Fruit fly (Drosophila melanogaster) whole organism, prepupa: Measurements from ENCODE around the gene hth.

Experiments
- Blimp-1 ChIP-seq: fragments of 200-800 bp; sonication (Bioruptor generic); optimal IDR thresholded peaks from 3 replicates; lab custom pipeline; 2017; ENCODE audit warnings: missing biosample characterization, missing genetic modification characterization, mild to moderate bottlenecking, moderate library complexity, missing genetic modification reagents
- CG10669 ChIP-seq: fragments of 200-800 bp; sonication (Bioruptor generic); optimal IDR thresholded peaks from 3 replicates; lab custom pipeline; 2018; ENCODE audit warnings: missing biosample characterization, mild to moderate bottlenecking, missing genetic modification characterization, moderate library complexity
- CG11294 ChIP-seq: fragments of 200-800 bp; sonication (Bioruptor generic); IDR thresholded peaks from 2 replicates; pipeline ENCODE4 v1.3.6; 2022; ENCODE audit warnings: missing biosample characterization, missing genetic modification characterization
- CG11762 ChIP-seq: fragments of 200-800 bp; sonication (Bioruptor generic); optimal IDR thresholded peaks from 3 replicates; lab custom pipeline; 2016; ENCODE audit warnings: missing biosample characterization, missing genetic modification characterization; ENCODE audit not compliant: insufficient read depth
- CG1621 ChIP-seq: fragments of 200-800 bp; sonication (Bioruptor generic); optimal IDR thresholded peaks from 3 replicates; lab custom pipeline; 2018; ENCODE audit warnings: missing biosample characterization, mild to moderate bottlenecking, missing genetic modification characterization
- CG16779 ChIP-seq: fragments of 200-800 bp; sonication (Bioruptor generic); optimal IDR thresholded peaks from 3 replicates; lab custom pipeline; 2017; ENCODE audit warnings: missing biosample characterization, mild to moderate bottlenecking, missing genetic modification characterization
- CG3032 ChIP-seq: fragments of 200-800 bp; optimal IDR thresholded peaks from 2 replicates; lab custom pipeline; 2019; ENCODE audit warnings: missing biosample characterization, mild to moderate bottlenecking, missing genetic modification characterization, moderate library complexity
- CG31627 ChIP-seq: fragments of 200-800 bp; sonication (Bioruptor generic); optimal IDR thresholded peaks from 3 replicates; lab custom pipeline; 2016; ENCODE audit warnings: missing biosample characterization, missing genetic modification characterization
- CG32006 ChIP-seq: fragments of 200-800 bp; sonication (Bioruptor generic); optimal IDR thresholded peaks from 3 replicates; lab custom pipeline; 2017; ENCODE audit warnings: missing biosample characterization, mild to moderate bottlenecking, missing genetic modification characterization
- CG34406 ChIP-seq: fragments of 200-800 bp; sonication (Bioruptor generic); optimal IDR thresholded peaks from 3 replicates; lab custom pipeline; 2016; ENCODE audit warnings: missing biosample characterization, missing genetic modification characterization
- CG4318 ChIP-seq: fragments of 200-800 bp; sonication (Bioruptor generic); optimal IDR thresholded peaks from 3 replicates; lab custom pipeline; 2017; ENCODE audit warnings: missing biosample characterization, mild to moderate bottlenecking, missing genetic modification characterization
- CG6163 ChIP-seq: fragments of 200-800 bp; sonication (Bioruptor generic); IDR thresholded peaks from 3 replicates; pipeline ENCODE4 v1.3.6; 2022; ENCODE audit warnings: missing biosample characterization, missing genetic modification characterization
- CG6276 ChIP-seq: fragments of 200-800 bp; sonication (Bioruptor generic); optimal IDR thresholded peaks from 2 replicates; lab custom pipeline; 2017; ENCODE audit warnings: missing biosample characterization, mild to moderate bottlenecking, missing genetic modification characterization
- CG6808 ChIP-seq: fragments of 200-800 bp; sonication (Bioruptor generic); optimal IDR thresholded peaks from 3 replicates; lab custom pipeline; 2017; ENCODE audit warnings: missing biosample characterization, missing genetic modification characterization, mild to moderate bottlenecking, moderate library complexity, missing genetic modification reagents
- CG6854 ChIP-seq: fragments of 200-800 bp; sonication (Bioruptor generic); optimal IDR thresholded peaks from 2 replicates; lab custom pipeline; 2017; ENCODE audit warnings: missing biosample characterization, mild to moderate bottlenecking, missing genetic modification characterization
- CG7368 ChIP-seq: fragments of 200-800 bp; sonication (Bioruptor generic); optimal IDR thresholded peaks from 3 replicates; lab custom pipeline; 2016; ENCODE audit warnings: missing biosample characterization, missing genetic modification characterization
- CG8319 ChIP-seq: fragments of 200-800 bp; sonication (Bioruptor generic); optimal IDR thresholded peaks from 3 replicates; lab custom pipeline; 2016; ENCODE audit warnings: missing biosample characterization, missing genetic modification characterization
- CG8632 ChIP-seq: fragments of 200-800 bp; sonication (Bioruptor generic); optimal IDR thresholded peaks from 3 replicates; lab custom pipeline; 2016; ENCODE audit warnings: missing biosample characterization, missing genetic modification characterization
- CG9139 ChIP-seq: fragments of 200-800 bp; sonication (Bioruptor generic); optimal IDR thresholded peaks from 3 replicates; lab custom pipeline; 2017; ENCODE audit warnings: missing biosample characterization, mild to moderate bottlenecking, missing genetic modification characterization
- Eip75B ChIP-seq: fragments of 200-800 bp; sonication (Bioruptor generic); optimal IDR thresholded peaks from 3 replicates; lab custom pipeline; 2016; ENCODE audit warnings: missing biosample characterization, missing genetic modification characterization
- Eip78C ChIP-seq: fragments of 200-800 bp; sonication (Bioruptor generic); peaks from one replicate; lab custom pipeline; 2016; ENCODE audit warnings: missing biosample characterization, missing genetic modification characterization
- Ets21C ChIP-seq: fragments of 200-800 bp; sonication (Bioruptor generic); optimal IDR thresholded peaks from 3 replicates; lab custom pipeline; 2016; ENCODE audit warnings: missing biosample characterization, missing genetic modification characterization
- Ets96B ChIP-seq: fragments of 200-800 bp; optimal IDR thresholded peaks from 2 replicates; lab custom pipeline; 2019; ENCODE audit warnings: missing biosample characterization, mild to moderate bottlenecking, missing genetic modification characterization, moderate library complexity
- Gug ChIP-seq: fragments of 200-800 bp; sonication (Bioruptor generic); IDR thresholded peaks from 2 replicates; pipeline ENCODE4 v1.3.6; 2022; ENCODE audit warnings: missing biosample characterization, missing genetic modification characterization
- Hr39 ChIP-seq: fragments of 200-800 bp; sonication (Bioruptor generic); optimal IDR thresholded peaks from 2 replicates; lab custom pipeline; 2016; ENCODE audit warnings: missing biosample characterization, missing genetic modification characterization
- Hr4 ChIP-seq: fragments of 200-800 bp; sonication (Bioruptor generic); optimal IDR thresholded peaks from 3 replicates; lab custom pipeline; 2016; ENCODE audit warnings: missing biosample characterization, missing genetic modification characterization
- Lpt ChIP-seq: fragments of 200-800 bp; sonication (Bioruptor generic); optimal IDR thresholded peaks from 3 replicates; lab custom pipeline; 2016; ENCODE audit warnings: missing biosample characterization, missing genetic modification characterization
- Met ChIP-seq: fragments of 200-800 bp; sonication (Bioruptor generic); optimal IDR thresholded peaks from 3 replicates; lab custom pipeline; 2016; ENCODE audit warnings: missing biosample characterization, missing genetic modification characterization
- OdsH ChIP-seq: fragments of 200-800 bp; sonication (Bioruptor generic); optimal IDR thresholded peaks from 3 replicates; lab custom pipeline; 2016; ENCODE audit warnings: missing biosample characterization, missing genetic modification characterization
- Smox ChIP-seq: fragments of 200-800 bp; sonication (Bioruptor generic); optimal IDR thresholded peaks from 3 replicates; lab custom pipeline; 2016; ENCODE audit warnings: missing biosample characterization, missing genetic modification characterization
- Sox102F ChIP-seq: fragments of 200-800 bp; sonication (Bioruptor generic); optimal IDR thresholded peaks from 2 replicates; lab custom pipeline; 2016; ENCODE audit warnings: missing biosample characterization, mild to moderate bottlenecking, missing genetic modification characterization
- Sox14 ChIP-seq: fragments of 200-800 bp; sonication (Bioruptor generic); optimal IDR thresholded peaks from 3 replicates; lab custom pipeline; 2016; ENCODE audit warnings: missing biosample characterization, missing genetic modification characterization
- Sox15 ChIP-seq: fragments of 200-800 bp; sonication (Bioruptor generic); optimal IDR thresholded peaks from 3 replicates; lab custom pipeline; 2016; ENCODE audit warnings: missing biosample characterization, missing genetic modification characterization
- acj6 ChIP-seq: fragments of 200-800 bp; sonication (Bioruptor generic); optimal IDR thresholded peaks from 3 replicates; lab custom pipeline; 2016; ENCODE audit warnings: missing biosample characterization, missing genetic modification characterization
- cyc ChIP-seq: fragments of 200-800 bp; sonication (Bioruptor generic); optimal IDR thresholded peaks from 3 replicates; lab custom pipeline; 2016; ENCODE audit warnings: missing biosample characterization, missing genetic modification characterization
- esn ChIP-seq: fragments of 200-800 bp; sonication (Bioruptor generic); optimal IDR thresholded peaks from 2 replicates; lab custom pipeline; 2016; ENCODE audit warnings: missing biosample characterization, mild to moderate bottlenecking, missing genetic modification characterization, moderate library complexity
- fd59A ChIP-seq: fragments of 200-800 bp; sonication (Bioruptor generic); optimal IDR thresholded peaks from 2 replicates; lab custom pipeline; 2017; ENCODE audit warnings: missing biosample characterization, mild to moderate bottlenecking, missing genetic modification characterization, missing genetic modification reagents
- fd85E ChIP-seq: fragments of 200-800 bp; sonication (Bioruptor generic); optimal IDR thresholded peaks from 3 replicates; lab custom pipeline; 2016; ENCODE audit warnings: missing biosample characterization, missing genetic modification characterization
- fkh ChIP-seq: fragments of 200-800 bp; sonication (Bioruptor generic); optimal IDR thresholded peaks from 3 replicates; lab custom pipeline; 2017; ENCODE audit warnings: missing biosample characterization, mild to moderate bottlenecking, missing genetic modification characterization, moderate library complexity
- lz ChIP-seq: fragments of 200-800 bp; sonication (Bioruptor generic); optimal IDR thresholded peaks from 3 replicates; lab custom pipeline; 2016; ENCODE audit warnings: missing biosample characterization, missing genetic modification characterization
- net ChIP-seq: fragments of 200-800 bp; sonication (Bioruptor generic); optimal IDR thresholded peaks from 3 replicates; lab custom pipeline; 2016; ENCODE audit warnings: missing biosample characterization, missing genetic modification characterization
- salr ChIP-seq, 2 experiments: fragments of 200-800 bp; sonication (Bioruptor generic); optimal IDR thresholded peaks; 3 replicates each; lab custom pipeline; 2016 to 2018; ENCODE audit warnings: missing biosample characterization in 2 of 2, missing genetic modification characterization in 2 of 2, mild to moderate bottlenecking in 1 of 2
- spab ChIP-seq: fragments of 200-800 bp; sonication (Bioruptor generic); optimal IDR thresholded peaks from 2 replicates; lab custom pipeline; 2017; ENCODE audit warnings: missing biosample characterization, mild to moderate bottlenecking, missing genetic modification characterization, missing genetic modification reagents
- svp ChIP-seq: fragments of 200-800 bp; sonication (Bioruptor generic); peaks from one replicate; lab custom pipeline; 2016; ENCODE audit warnings: missing biosample characterization, missing genetic modification characterization
- topi ChIP-seq: fragments of 200-800 bp; sonication (Bioruptor generic); optimal IDR thresholded peaks from 3 replicates; lab custom pipeline; 2016; ENCODE audit warnings: missing biosample characterization, missing genetic modification characterization

hth gene

dm6 chr3R:10500092-10500491 lies 139.3 kb downstream of the hth start (continued):
- TF ChIP-seq CG4318 (GFP tag; lab: Kevin White, UChicago): no peak
- TF ChIP-seq CG10669: no peak
- TF ChIP-seq lz (GFP tag; lab: Kevin White, UChicago): peak; percentile 10
- TF ChIP-seq svp: peak; percentile 79
- peak; percentile 23 for TF ChIP-seq CG34406 (GFP tag; lab: Kevin White, UChicago)
- no peak for TF ChIP-seq fd59A (GFP tag; lab: Kevin White, UChicago)
- no peak for TF ChIP-seq CG11294
- no peak for TF ChIP-seq Sox15
- no peak for TF ChIP-seq CG8319
- no peak for TF ChIP-seq CG11762 (GFP tag; lab: Kevin White, UChicago)
- no peak for TF ChIP-seq CG6854 (GFP tag; lab: Kevin White, UChicago)
- TF ChIP-seq Sox102F (GFP tag; lab: Kevin White, UChicago): peak; percentile 25
- TF ChIP-seq CG6163 (GFP tag; lab: Robert Waterston, UW): no peak; the same call in 2 of the 3 replicates
- TF ChIP-seq esn (GFP tag; lab: Kevin White, UChicago): peak; percentile 31
- TF ChIP-seq spab (GFP tag; lab: Kevin White, UChicago): no peak
- TF ChIP-seq CG16779 (tag; lab: Kevin White, UChicago): no peak
- peak; percentile 10 for TF ChIP-seq CG3032 (tag; lab: Kevin White, UChicago)
- TF ChIP-seq Gug (GFP tag; lab: Robert Waterston, UW): no peak
- TF ChIP-seq CG6276 (GFP tag; lab: Kevin White, UChicago): no peak
- TF ChIP-seq, all 60 proteins: peak for 15

dm6 chr3R:10498620-10499019 lies 140.7 kb downstream of the hth start:
- no peak for TF ChIP-seq fkh (GFP tag; lab: Kevin White, UChicago)
- TF ChIP-seq Ets96B (tag; lab: Kevin White, UChicago): peak; percentile 8
- TF ChIP-seq Eip78C (GFP tag; lab: Kevin White, UChicago): peak; percentile 53
- no peak for TF ChIP-seq CG32006
- TF ChIP-seq esn (GFP tag; lab: Kevin White, UChicago): peak; percentile 4
- TF ChIP-seq Hr39 (GFP tag; lab: Kevin White, UChicago): peak; percentile 7
- peak; percentile 22 for TF ChIP-seq lz (GFP tag; lab: Kevin White, UChicago)
- TF ChIP-seq Gug (GFP tag; lab: Robert Waterston, UW): no peak
- no peak for TF ChIP-seq CG1621 (tag; lab: Kevin White, UChicago)
- no peak for TF ChIP-seq acj6 (GFP tag; lab: Kevin White, UChicago)
- peak; percentile 9 for TF ChIP-seq topi
- TF ChIP-seq CG34406 (GFP tag; lab: Kevin White, UChicago): no peak
- TF ChIP-seq CG6163 (GFP tag; lab: Robert Waterston, UW): peak; percentile 26; the same call in 1 of the 3 replicates
- no peak for TF ChIP-seq CG8319
- peak; percentile 69 for TF ChIP-seq svp
- no peak for TF ChIP-seq OdsH (GFP tag; lab: Kevin White, UChicago)
- TF ChIP-seq Ets21C: no peak
- peak; percentile 31 for TF ChIP-seq CG31627
- TF ChIP-seq CG8632 (GFP tag; lab: Kevin White, UChicago): no peak
- no peak for TF ChIP-seq cyc (GFP tag; lab: Kevin White, UChicago)
- TF ChIP-seq Met (GFP tag; lab: Kevin White, UChicago): peak; percentile 38
- no peak for TF ChIP-seq CG9139 (GFP tag; lab: Kevin White, UChicago)
- no peak for TF ChIP-seq CG6808 (GFP tag; lab: Kevin White, UChicago)
- peak; percentile 27 for TF ChIP-seq Sox102F (GFP tag; lab: Kevin White, UChicago)
- no peak for TF ChIP-seq Sox15
- peak; percentile 15 for TF ChIP-seq Smox

DNA sequence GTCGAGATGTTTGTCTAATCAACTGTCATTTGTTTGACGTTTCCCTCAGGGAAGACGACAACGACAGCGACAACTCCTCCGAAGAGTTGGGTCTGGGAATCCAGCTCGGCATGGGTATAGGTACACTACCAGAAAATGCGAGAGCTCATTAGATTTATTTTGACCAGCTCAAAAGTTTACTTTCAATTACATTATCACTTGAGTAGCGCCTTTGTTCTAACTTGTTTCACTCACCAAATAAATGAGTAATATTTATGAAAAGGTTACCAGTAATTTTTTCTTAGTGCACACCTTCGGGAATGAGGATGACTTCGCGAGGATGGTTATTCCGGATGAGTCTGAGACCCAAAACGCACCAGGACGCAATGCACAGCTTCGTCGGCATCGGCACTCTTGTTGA lies 145.2 kb downstream of the hth start:
- TF ChIP-seq Blimp-1 (GFP tag; lab: Kevin White, UChicago) (no peak), CG11294 (no peak), net (no peak), Sox15 (no peak), cyc (GFP tag; lab: Kevin White, UChicago) (peak; percentile 38), esn (GFP tag; lab: Kevin White, UChicago) (peak; percentile 31), OdsH (GFP tag; lab: Kevin White, UChicago) (peak; percentile 7), Ets21C (no peak), Ets96B (tag; lab: Kevin White, UChicago) (peak; percentile 14), Met (GFP tag; lab: Kevin White, UChicago) (peak; percentile 41), CG16779 (tag; lab: Kevin White, UChicago) (no peak), salr (GFP tag; optimal IDR thresholded peaks at IDR 0.05; lab: Kevin White, UChicago) (no peak), Lpt (GFP tag; lab: Kevin White, UChicago) (no peak), acj6 (GFP tag; lab: Kevin White, UChicago) (no peak), CG4318 (GFP tag; lab: Kevin White, UChicago) (no peak), Smox (peak; percentile 31), CG7368 (GFP tag; lab: Kevin White, UChicago) (no peak), CG6808 (GFP tag; lab: Kevin White, UChicago) (no peak), fd85E (GFP tag; lab: Kevin White, UChicago) (no peak), Eip75B (peak; percentile 31), CG8319 (peak; percentile 23), CG1621 (tag; lab: Kevin White, UChicago) (no peak), Hr4 (GFP tag; lab: Kevin White, UChicago) (no peak), CG32006 (no peak), Gug (GFP tag; lab: Robert Waterston, UW) (no peak), svp (peak; percentile 76), Sox14 (GFP tag; lab: Kevin White, UChicago) (peak; percentile 1)
